Fruit fly (Drosophila melanogaster) whole organism, prepupa: ENCODE results near the gene NTPase.

ENCODE experiments used
- CG10631 ChIP-seq: fragments of 200-800 bp; sonication (Bioruptor generic); optimal IDR thresholded peaks from 2 replicates; lab custom pipeline; 2016; ENCODE audit warnings: missing biosample characterization, missing genetic modification characterization
- CG10669 ChIP-seq: fragments of 200-800 bp; sonication (Bioruptor generic); optimal IDR thresholded peaks from 3 replicates; lab custom pipeline; 2018; ENCODE audit warnings: missing biosample characterization, mild to moderate bottlenecking, missing genetic modification characterization, moderate library complexity
- CG11294 ChIP-seq: fragments of 200-800 bp; sonication (Bioruptor generic); IDR thresholded peaks from 2 replicates; pipeline ENCODE4 v1.3.6; 2022; ENCODE audit warnings: missing biosample characterization, missing genetic modification characterization
- CG11762 ChIP-seq: fragments of 200-800 bp; sonication (Bioruptor generic); optimal IDR thresholded peaks from 3 replicates; lab custom pipeline; 2016; ENCODE audit warnings: missing biosample characterization, missing genetic modification characterization; ENCODE audit not compliant: insufficient read depth
- CG11902 ChIP-seq: fragments of 200-800 bp; sonication (Bioruptor generic); optimal IDR thresholded peaks from 3 replicates; lab custom pipeline; 2016; ENCODE audit warnings: missing biosample characterization, missing genetic modification characterization
- CG15336 ChIP-seq: fragments of 200-800 bp; sonication (Bioruptor generic); IDR thresholded peaks from 2 replicates; pipeline ENCODE4 v1.3.6; 2022; ENCODE audit warnings: missing biosample characterization, missing genetic modification characterization
- CG16779 ChIP-seq: fragments of 200-800 bp; sonication (Bioruptor generic); optimal IDR thresholded peaks from 3 replicates; lab custom pipeline; 2017; ENCODE audit warnings: missing biosample characterization, mild to moderate bottlenecking, missing genetic modification characterization
- CG3032 ChIP-seq: fragments of 200-800 bp; optimal IDR thresholded peaks from 2 replicates; lab custom pipeline; 2019; ENCODE audit warnings: missing biosample characterization, mild to moderate bottlenecking, missing genetic modification characterization, moderate library complexity
- CG31627 ChIP-seq: fragments of 200-800 bp; sonication (Bioruptor generic); optimal IDR thresholded peaks from 3 replicates; lab custom pipeline; 2016; ENCODE audit warnings: missing biosample characterization, missing genetic modification characterization
- CG32006 ChIP-seq: fragments of 200-800 bp; sonication (Bioruptor generic); optimal IDR thresholded peaks from 3 replicates; lab custom pipeline; 2017; ENCODE audit warnings: missing biosample characterization, mild to moderate bottlenecking, missing genetic modification characterization
- CG34406 ChIP-seq: fragments of 200-800 bp; sonication (Bioruptor generic); optimal IDR thresholded peaks from 3 replicates; lab custom pipeline; 2016; ENCODE audit warnings: missing biosample characterization, missing genetic modification characterization
- CG3919 ChIP-seq: fragments of 200-800 bp; sonication (Bioruptor generic); optimal IDR thresholded peaks from 3 replicates; lab custom pipeline; 2016; ENCODE audit warnings: missing biosample characterization, missing genetic modification characterization
- CG6163 ChIP-seq: fragments of 200-800 bp; sonication (Bioruptor generic); IDR thresholded peaks from 3 replicates; pipeline ENCODE4 v1.3.6; 2022; ENCODE audit warnings: missing biosample characterization, missing genetic modification characterization
- CG6792 ChIP-seq: fragments of 200-800 bp; sonication (Bioruptor generic); optimal IDR thresholded peaks from 3 replicates; lab custom pipeline; 2016; ENCODE audit warnings: missing biosample characterization, missing genetic modification characterization
- CG6808 ChIP-seq: fragments of 200-800 bp; sonication (Bioruptor generic); optimal IDR thresholded peaks from 3 replicates; lab custom pipeline; 2017; ENCODE audit warnings: missing biosample characterization, missing genetic modification characterization, mild to moderate bottlenecking, moderate library complexity, missing genetic modification reagents
- CG6854 ChIP-seq: fragments of 200-800 bp; sonication (Bioruptor generic); optimal IDR thresholded peaks from 2 replicates; lab custom pipeline; 2017; ENCODE audit warnings: missing biosample characterization, mild to moderate bottlenecking, missing genetic modification characterization
- CG7368 ChIP-seq: fragments of 200-800 bp; sonication (Bioruptor generic); optimal IDR thresholded peaks from 3 replicates; lab custom pipeline; 2016; ENCODE audit warnings: missing biosample characterization, missing genetic modification characterization
- CG8119 ChIP-seq: fragments of 200-800 bp; sonication (Bioruptor generic); IDR thresholded peaks from 3 replicates; pipeline ENCODE4 v1.3.6; 2022; ENCODE audit warnings: missing biosample characterization, missing genetic modification characterization
- CG8319 ChIP-seq: fragments of 200-800 bp; sonication (Bioruptor generic); optimal IDR thresholded peaks from 3 replicates; lab custom pipeline; 2016; ENCODE audit warnings: missing biosample characterization, missing genetic modification characterization
- CG8632 ChIP-seq: fragments of 200-800 bp; sonication (Bioruptor generic); optimal IDR thresholded peaks from 3 replicates; lab custom pipeline; 2016; ENCODE audit warnings: missing biosample characterization, missing genetic modification characterization
- CG9139 ChIP-seq: fragments of 200-800 bp; sonication (Bioruptor generic); optimal IDR thresholded peaks from 3 replicates; lab custom pipeline; 2017; ENCODE audit warnings: missing biosample characterization, mild to moderate bottlenecking, missing genetic modification characterization
- Eip75B ChIP-seq: fragments of 200-800 bp; sonication (Bioruptor generic); optimal IDR thresholded peaks from 3 replicates; lab custom pipeline; 2016; ENCODE audit warnings: missing biosample characterization, missing genetic modification characterization
- Eip78C ChIP-seq: fragments of 200-800 bp; sonication (Bioruptor generic); peaks from one replicate; lab custom pipeline; 2016; ENCODE audit warnings: missing biosample characterization, missing genetic modification characterization
- Eip93F ChIP-seq: fragments of 200-800 bp; sonication (Bioruptor generic); optimal IDR thresholded peaks from 2 replicates; lab custom pipeline; 2016; ENCODE audit warnings: missing biosample characterization, mild to moderate bottlenecking, missing genetic modification characterization
- Ets21C ChIP-seq: fragments of 200-800 bp; sonication (Bioruptor generic); optimal IDR thresholded peaks from 3 replicates; lab custom pipeline; 2016; ENCODE audit warnings: missing biosample characterization, missing genetic modification characterization
- Ets96B ChIP-seq: fragments of 200-800 bp; optimal IDR thresholded peaks from 2 replicates; lab custom pipeline; 2019; ENCODE audit warnings: missing biosample characterization, mild to moderate bottlenecking, missing genetic modification characterization, moderate library complexity
- Hr38 ChIP-seq: sonication (Bioruptor generic); optimal IDR thresholded peaks from 2 replicates; lab custom pipeline; 2016; ENCODE audit warnings: missing biosample characterization, missing genetic modification characterization
- Hr39 ChIP-seq: fragments of 200-800 bp; sonication (Bioruptor generic); optimal IDR thresholded peaks from 2 replicates; lab custom pipeline; 2016; ENCODE audit warnings: missing biosample characterization, missing genetic modification characterization
- Hr4 ChIP-seq: fragments of 200-800 bp; sonication (Bioruptor generic); optimal IDR thresholded peaks from 3 replicates; lab custom pipeline; 2016; ENCODE audit warnings: missing biosample characterization, missing genetic modification characterization
- Lpt ChIP-seq: fragments of 200-800 bp; sonication (Bioruptor generic); optimal IDR thresholded peaks from 3 replicates; lab custom pipeline; 2016; ENCODE audit warnings: missing biosample characterization, missing genetic modification characterization
- Met ChIP-seq: fragments of 200-800 bp; sonication (Bioruptor generic); optimal IDR thresholded peaks from 3 replicates; lab custom pipeline; 2016; ENCODE audit warnings: missing biosample characterization, missing genetic modification characterization
- OdsH ChIP-seq: fragments of 200-800 bp; sonication (Bioruptor generic); optimal IDR thresholded peaks from 3 replicates; lab custom pipeline; 2016; ENCODE audit warnings: missing biosample characterization, missing genetic modification characterization
- Smox ChIP-seq: fragments of 200-800 bp; sonication (Bioruptor generic); optimal IDR thresholded peaks from 3 replicates; lab custom pipeline; 2016; ENCODE audit warnings: missing biosample characterization, missing genetic modification characterization
- Sox102F ChIP-seq: fragments of 200-800 bp; sonication (Bioruptor generic); optimal IDR thresholded peaks from 2 replicates; lab custom pipeline; 2016; ENCODE audit warnings: missing biosample characterization, mild to moderate bottlenecking, missing genetic modification characterization
- Sox14 ChIP-seq: fragments of 200-800 bp; sonication (Bioruptor generic); optimal IDR thresholded peaks from 3 replicates; lab custom pipeline; 2016; ENCODE audit warnings: missing biosample characterization, missing genetic modification characterization
- Sox15 ChIP-seq: fragments of 200-800 bp; sonication (Bioruptor generic); optimal IDR thresholded peaks from 3 replicates; lab custom pipeline; 2016; ENCODE audit warnings: missing biosample characterization, missing genetic modification characterization
- achi ChIP-seq: fragments of 200-800 bp; sonication (Bioruptor generic); optimal IDR thresholded peaks from 3 replicates; lab custom pipeline; 2016; ENCODE audit warnings: missing biosample characterization, missing genetic modification characterization
- cyc ChIP-seq: fragments of 200-800 bp; sonication (Bioruptor generic); optimal IDR thresholded peaks from 3 replicates; lab custom pipeline; 2016; ENCODE audit warnings: missing biosample characterization, missing genetic modification characterization
- dac ChIP-seq: fragments of 200-800 bp; sonication (Bioruptor generic); optimal IDR thresholded peaks from 2 replicates; lab custom pipeline; 2017; ENCODE audit warnings: missing biosample characterization, mild to moderate bottlenecking, missing genetic modification characterization
- dsx ChIP-seq: fragments of 200-800 bp; optimal IDR thresholded peaks from 3 replicates; lab custom pipeline; 2019; ENCODE audit warnings: missing biosample characterization, mild to moderate bottlenecking, missing genetic modification characterization, moderate library complexity; ENCODE audit not compliant: poor library complexity, severe bottlenecking
- eg ChIP-seq: fragments of 200-800 bp; sonication (Bioruptor generic); IDR thresholded peaks from 3 replicates; pipeline ENCODE4 v1.3.6; 2022; ENCODE audit warnings: missing biosample characterization, missing genetic modification characterization
- esn ChIP-seq: fragments of 200-800 bp; sonication (Bioruptor generic); optimal IDR thresholded peaks from 2 replicates; lab custom pipeline; 2016; ENCODE audit warnings: missing biosample characterization, mild to moderate bottlenecking, missing genetic modification characterization, moderate library complexity
- fd85E ChIP-seq: fragments of 200-800 bp; sonication (Bioruptor generic); optimal IDR thresholded peaks from 3 replicates; lab custom pipeline; 2016; ENCODE audit warnings: missing biosample characterization, missing genetic modification characterization
- fkh ChIP-seq: fragments of 200-800 bp; sonication (Bioruptor generic); optimal IDR thresholded peaks from 3 replicates; lab custom pipeline; 2017; ENCODE audit warnings: missing biosample characterization, mild to moderate bottlenecking, missing genetic modification characterization, moderate library complexity
- lz ChIP-seq: fragments of 200-800 bp; sonication (Bioruptor generic); optimal IDR thresholded peaks from 3 replicates; lab custom pipeline; 2016; ENCODE audit warnings: missing biosample characterization, missing genetic modification characterization
- pdm3 ChIP-seq: fragments of 200-800 bp; sonication (Bioruptor generic); optimal IDR thresholded peaks from 3 replicates; lab custom pipeline; 2016; ENCODE audit warnings: missing biosample characterization, missing genetic modification characterization
- salr ChIP-seq, 2 experiments: fragments of 200-800 bp; sonication (Bioruptor generic); optimal IDR thresholded peaks; 3 replicates each; lab custom pipeline; 2016 to 2018; ENCODE audit warnings: missing biosample characterization in 2 of 2, missing genetic modification characterization in 2 of 2, mild to moderate bottlenecking in 1 of 2
- ss ChIP-seq, 2 experiments: fragments of 200-800 bp; sonication (Bioruptor generic); optimal IDR thresholded peaks; 2 replicates in 1 of 2; 3 replicates in 1 of 2; lab custom pipeline; 2017 to 2018; ENCODE audit warnings: mild to moderate bottlenecking in 2 of 2, missing biosample characterization in 2 of 2, missing genetic modification characterization in 2 of 2, moderate library complexity in 1 of 2
- svp ChIP-seq: fragments of 200-800 bp; sonication (Bioruptor generic); peaks from one replicate; lab custom pipeline; 2016; ENCODE audit warnings: missing biosample characterization, missing genetic modification characterization
- topi ChIP-seq: fragments of 200-800 bp; sonication (Bioruptor generic); optimal IDR thresholded peaks from 3 replicates; lab custom pipeline; 2016; ENCODE audit warnings: missing biosample characterization, missing genetic modification characterization
- vri ChIP-seq: fragments of 200-800 bp; sonication (Bioruptor generic); optimal IDR thresholded peaks from 3 replicates; lab custom pipeline; 2016; ENCODE audit warnings: missing biosample characterization, mild to moderate bottlenecking, missing genetic modification characterization

NTPase gene

DNA sequence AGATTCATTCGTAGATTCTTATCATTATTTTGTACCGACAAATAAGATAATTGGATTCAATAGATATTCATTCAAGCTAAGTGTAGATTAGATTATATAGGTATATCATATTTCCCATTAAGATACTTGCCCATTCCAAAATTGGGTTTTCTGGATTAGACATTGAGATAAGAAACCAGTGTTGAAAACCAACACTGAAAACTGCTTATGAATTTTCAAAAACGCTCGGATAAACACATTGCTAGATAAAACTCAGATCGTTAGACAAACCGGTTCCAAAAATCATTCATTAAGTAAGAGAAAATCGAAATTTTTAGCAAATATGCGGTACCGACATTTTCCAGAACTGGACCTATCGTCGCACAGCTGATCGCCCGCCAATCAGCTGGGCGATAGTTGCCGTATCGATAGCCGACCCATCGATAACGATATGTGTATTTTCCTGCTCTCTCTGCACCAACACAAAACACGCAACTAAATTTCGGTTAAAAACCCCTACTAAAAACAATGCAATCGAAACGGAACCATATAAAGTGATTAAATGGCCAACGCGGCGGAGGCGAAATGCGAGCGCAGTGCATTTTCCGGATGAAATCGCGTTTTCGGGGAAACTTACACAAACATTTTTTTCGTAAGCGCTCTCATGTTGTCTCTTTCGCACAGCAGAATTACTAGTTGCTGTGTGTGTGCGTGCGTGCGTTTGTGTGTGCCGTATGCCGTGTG, at the start of gene NTPase, which contains the start of gene lilli:
Gene NTPase (minus strand): TSS at position 348 of the 723 bp plus-strand sequence.
Gene lilli (plus strand): TSS at position 427 of the 723 bp plus-strand sequence.
- TF ChIP-seq CG8632 (GFP tag; lab: Kevin White, UChicago) (peak; percentile 3), CG11294 (GFP tag; lab: Robert Waterston, UW) (0 out of 2 replicates have a peak, but pooled peaks have one; percentile 10), topi (GFP tag; lab: Kevin White, UChicago) (peak; percentile 66), Sox14 (peak; percentile 10), CG11902 (peak; percentile 20), CG7368 (GFP tag; lab: Kevin White, UChicago) (peak; percentile 56), vri (GFP tag; lab: Kevin White, UChicago) (peak; percentile 8), CG3032 (no peak), fd85E (peak; percentile 19), Smox (GFP tag; lab: Kevin White, UChicago) (peak; percentile 63), CG32006 (GFP tag; lab: Kevin White, UChicago) (no peak), CG10669 (GFP tag; lab: Kevin White, UChicago) (no peak), Lpt (GFP tag; lab: Kevin White, UChicago) (no peak), Ets96B (tag; lab: Kevin White, UChicago) (no peak), Hr4 (GFP tag; lab: Kevin White, UChicago) (peak; percentile 48), pdm3 (GFP tag; lab: Kevin White, UChicago) (peak; percentile 57), Eip75B (GFP tag; lab: Kevin White, UChicago) (peak; percentile 32), CG8119 (GFP tag; lab: Robert Waterston, UW) (no peak), CG6163 (peak; percentile 65), fkh (GFP tag; lab: Kevin White, UChicago) (peak; percentile 57), Ets21C (peak; percentile 31), CG8319 (GFP tag; lab: Kevin White, UChicago) (peak; percentile 59), Eip78C (GFP tag; lab: Kevin White, UChicago) (peak; percentile 85), dsx (peak; percentile 19), Met (GFP tag; lab: Kevin White, UChicago) (peak; percentile 42), Sox102F (GFP tag; lab: Kevin White, UChicago) (peak; percentile 68), CG6854 (GFP tag; lab: Kevin White, UChicago) (no peak), Eip93F (GFP tag; lab: Kevin White, UChicago) (no peak), ss (GFP tag; optimal IDR thresholded peaks at IDR 0.05; lab: Kevin White, UChicago) (peak in 1 of 2 experiments; percentile 16), dac (GFP tag; lab: Kevin White, UChicago) (no peak), cyc (GFP tag; lab: Kevin White, UChicago) (peak; percentile 61), Sox15 (GFP tag; lab: Kevin White, UChicago) (peak; percentile 34), CG9139 (GFP tag; lab: Kevin White, UChicago) (no peak), lz (GFP tag; lab: Kevin White, UChicago) (peak; percentile 67), CG34406 (GFP tag; lab: Kevin White, UChicago) (peak; percentile 41), CG16779 (tag; lab: Kevin White, UChicago) (peak; percentile 19), CG6808 (GFP tag; lab: Kevin White, UChicago) (peak; percentile 1), OdsH (peak; percentile 56), eg (peak; percentile 59), Hr38 (GFP tag; lab: Kevin White, UChicago) (no peak), CG31627 (GFP tag; lab: Kevin White, UChicago) (peak; percentile 72), CG3919 (GFP tag; lab: Kevin White, UChicago) (peak; percentile 69), achi (GFP tag; lab: Kevin White, UChicago) (peak; percentile 46), CG10631 (GFP tag; lab: Kevin White, UChicago) (peak; percentile 73), esn (GFP tag; lab: Kevin White, UChicago) (peak; percentile 70), CG15336 (0 out of 2 replicates have a peak, but pooled peaks have one; percentile 9), Hr39 (GFP tag; lab: Kevin White, UChicago) (peak; percentile 67), CG11762 (peak; percentile 55), svp (GFP tag; lab: Kevin White, UChicago) (peak; percentile 35), salr (GFP tag; optimal IDR thresholded peaks at IDR 0.05; lab: Kevin White, UChicago) (peak in 1 of 2 experiments; percentile 64), CG6792 (GFP tag; lab: Kevin White, UChicago) (peak; percentile 35)
